Fruit fly (Drosophila melanogaster): ENCODE results near the gene CG17770.

The CG17770 gene

dm6 chr3R:25854825-25855224 is 43.1 kb downstream of the CG17770 start (continued):
- peak; percentile 28 for TF ChIP-seq unpg (GFP tag; optimal IDR thresholded peaks at IDR 0.05)
- no peak for TF ChIP-seq Lpt (GFP tag; optimal IDR thresholded peaks at IDR 0.05)
- peak; percentile 18 for TF ChIP-seq CG13424 (tag; optimal IDR thresholded peaks at IDR 0.05)
- TF ChIP-seq gem (tag; optimal IDR thresholded peaks at IDR 0.05), result peak; percentile 46
- peak; percentile 20 for TF ChIP-seq BtbVII (GFP tag; optimal IDR thresholded peaks at IDR 0.05)
- TF ChIP-seq Dfd (GFP tag; optimal IDR thresholded peaks at IDR 0.05), result no peak
- peak; percentile 46; the same call in 1 of the 2 replicates for TF ChIP-seq Ada2b (GFP tag; IDR thresholded peaks at IDR 0.05)
- 0 out of 2 replicates have a peak, but pooled peaks have one; percentile 31 for TF ChIP-seq lmd (GFP tag; IDR thresholded peaks at IDR 0.05)
- TF ChIP-seq otp (GFP tag; IDR thresholded peaks at IDR 0.05), result no peak
- TF ChIP-seq fd3F (GFP tag; optimal IDR thresholded peaks at IDR 0.05), result no peak
- no peak for TF ChIP-seq Ravus (GFP tag; IDR thresholded peaks at IDR 0.05)
- TF ChIP-seq row (GFP tag; IDR thresholded peaks at IDR 0.05), result peak; percentile 35; the same call in 1 of the 3 replicates
- peak; percentile 12 for TF ChIP-seq ewg (GFP tag; optimal IDR thresholded peaks at IDR 0.05)
- peak; percentile 25 for TF ChIP-seq CG10147 (GFP tag; optimal IDR thresholded peaks at IDR 0.05)
- TF ChIP-seq jigr1 (GFP tag; IDR thresholded peaks at IDR 0.05), result no peak
- TF ChIP-seq caup (GFP tag; optimal IDR thresholded peaks at IDR 0.05; ENCODE audit: severe bottlenecking), result peak; percentile 29
- TF ChIP-seq kah (GFP tag; optimal IDR thresholded peaks at IDR 0.05), result no peak
- peak; percentile 28 for TF ChIP-seq CG15269 (tag; optimal IDR thresholded peaks at IDR 0.05)
- TF ChIP-seq aop (GFP tag; IDR thresholded peaks at IDR 0.05), result no peak
- 0 out of 2 replicates have a peak, but pooled peaks have one; percentile 35 for TF ChIP-seq vvl (GFP tag; IDR thresholded peaks at IDR 0.05)
- no peak for TF ChIP-seq CG8944 (GFP tag; optimal IDR thresholded peaks at IDR 0.05)
- no peak for TF ChIP-seq B-H1 (GFP tag; IDR thresholded peaks at IDR 0.05)
- TF ChIP-seq CG9797 (GFP tag; optimal IDR thresholded peaks at IDR 0.05), result no peak
- TF ChIP-seq CG10979 (tag; optimal IDR thresholded peaks at IDR 0.05), result no peak
- TF ChIP-seq lab (GFP tag; optimal IDR thresholded peaks at IDR 0.05), result peak; percentile 55
- no peak for TF ChIP-seq Jarid2 (GFP tag; optimal IDR thresholded peaks at IDR 0.05)
- TF ChIP-seq dmrt99B (tag; optimal IDR thresholded peaks at IDR 0.05), result peak; percentile 35
- TF ChIP-seq CG7556 (GFP tag; optimal IDR thresholded peaks at IDR 0.05), result peak; percentile 34
- TF ChIP-seq luna (GFP tag; optimal IDR thresholded peaks at IDR 0.05), result no peak
- peak; percentile 58; the same call in 1 of the 3 replicates for TF ChIP-seq Dbx (GFP tag; IDR thresholded peaks at IDR 0.05)
- no peak for TF ChIP-seq CG10267 (tag; optimal IDR thresholded peaks at IDR 0.05)
- no peak for TF ChIP-seq Scr (GFP tag; IDR thresholded peaks at IDR 0.05; ENCODE audit: partially characterized antibody)
- TF ChIP-seq Hr51 (GFP tag; optimal IDR thresholded peaks at IDR 0.05), result peak in 1 of 2 experiments; percentile 44
- TF ChIP-seq CG8924 (tag; optimal IDR thresholded peaks at IDR 0.05), result no peak
- TF ChIP-seq C15 (GFP tag; IDR thresholded peaks at IDR 0.05), result no peak
- peak; percentile 54; the same call in 1 of the 3 replicates for TF ChIP-seq dysf (GFP tag; IDR thresholded peaks at IDR 0.05)
- TF ChIP-seq CG8765 (GFP tag; IDR thresholded peaks at IDR 0.05), result no peak
- TF ChIP-seq ind (GFP tag; optimal IDR thresholded peaks at IDR 0.05), result peak; percentile 5
- TF ChIP-seq gsb (GFP tag; IDR thresholded peaks at IDR 0.05), result no peak
- 0 out of 2 replicates have a peak, but pooled peaks have one; percentile 15 for TF ChIP-seq stc (GFP tag; IDR thresholded peaks at IDR 0.05)
- TF ChIP-seq Fer3 (tag; optimal IDR thresholded peaks at IDR 0.05), result peak; percentile 14
- TF ChIP-seq hb (GFP tag; IDR thresholded peaks at IDR 0.05; ENCODE audit: partially characterized antibody), result no peak
- peak; percentile 24 for TF ChIP-seq CG13296 (GFP tag; optimal IDR thresholded peaks at IDR 0.05)
- no peak for TF ChIP-seq hkb (optimal IDR thresholded peaks at IDR 0.05)
- TF ChIP-seq hkb (GFP tag; IDR thresholded peaks at IDR 0.05), result peak; percentile 51; the same call in 1 of the 2 replicates
- TF ChIP-seq CG9215 (GFP tag; IDR thresholded peaks at IDR 0.05), result 0 out of 2 replicates have a peak, but pooled peaks have one; percentile 12
- peak; percentile 53 for TF ChIP-seq CG3281 (GFP tag; optimal IDR thresholded peaks at IDR 0.05)
- peak; percentile 49; the same call in 1 of the 2 replicates for TF ChIP-seq slbo (GFP tag; IDR thresholded peaks at IDR 0.05)
- TF ChIP-seq CG11695 (GFP tag; IDR thresholded peaks at IDR 0.05), result 0 out of 3 replicates have a peak, but pooled peaks have one; percentile 45
- TF ChIP-seq CG1233 (GFP tag; optimal IDR thresholded peaks at IDR 0.05), result no peak

All from whole organism, embryonic.